Worm (Caenorhabditis elegans) whole organism, L3 larva: ENCODE measurements around the gene Y39A3A.3.

Experiments used
- R02D3.7 ChIP-seq: fragments of 150-350 bp; optimal IDR thresholded peaks from 2 replicates; lab custom pipeline; 2014; ENCODE audit warnings: missing biosample characterization, missing genetic modification characterization
- ama-1 ChIP-seq: fragments of 150-350 bp; optimal IDR thresholded peaks from 2 replicates; lab custom pipeline; 2018
- ceh-16 ChIP-seq: sonication (generic microtip); optimal IDR thresholded peaks from 2 replicates; lab custom pipeline; 2017; ENCODE audit warnings: missing biosample characterization, missing genetic modification characterization
- ceh-28 ChIP-seq: fragments of 150-350 bp; optimal IDR thresholded peaks from 2 replicates; lab custom pipeline; 2014; ENCODE audit warnings: missing biosample characterization, missing genetic modification reagents, missing genetic modification characterization
- ceh-82 ChIP-seq: fragments of 150-350 bp; optimal IDR thresholded peaks from 2 replicates; lab custom pipeline; 2014; ENCODE audit warnings: missing biosample characterization, missing genetic modification characterization
- ceh-9 ChIP-seq: sonication (generic microtip); optimal IDR thresholded peaks from 2 replicates; lab custom pipeline; 2018; ENCODE audit warnings: missing biosample characterization, missing genetic modification characterization
- daf-12 ChIP-seq: fragments of 150-350 bp; optimal IDR thresholded peaks from 2 replicates; lab custom pipeline; 2014; ENCODE audit warnings: missing biosample characterization, missing genetic modification reagents, missing genetic modification characterization
- egl-27 ChIP-seq: sonication (generic microtip); optimal IDR thresholded peaks from 4 replicates; lab custom pipeline; 2017; ENCODE audit warnings: missing biosample characterization, missing genetic modification reagents, missing genetic modification characterization
- egl-5 ChIP-seq: fragments of 150-350 bp; optimal IDR thresholded peaks from 2 replicates; lab custom pipeline; 2017; ENCODE audit warnings: missing biosample characterization, missing genetic modification reagents, missing genetic modification characterization, inconsistent platforms
- elt-1 ChIP-seq: fragments of 150-350 bp; optimal IDR thresholded peaks from 2 replicates; lab custom pipeline; 2014; ENCODE audit warnings: missing biosample characterization, missing genetic modification characterization
- elt-2 ChIP-seq: sonication (generic microtip); optimal IDR thresholded peaks from 2 replicates; lab custom pipeline; 2016; ENCODE audit warnings: missing genetic modification reagents, mild to moderate bottlenecking, missing genetic modification characterization, missing compliant biosample characterization
- elt-3 ChIP-seq, 3 experiments: fragments of 150-350 bp in 1 of 3; sonication (generic microtip) in 2 of 3; optimal IDR thresholded peaks; 2 replicates in 2 of 3; 4 replicates in 1 of 3; lab custom pipeline; 2014 to 2017; ENCODE audit warnings: missing biosample characterization in 3 of 3, missing genetic modification characterization in 3 of 3
- eor-1 ChIP-seq, 2 experiments: fragments of 150-350 bp; optimal IDR thresholded peaks; 2 replicates each; lab custom pipeline; 2014 to 2018; ENCODE audit warnings: missing biosample characterization in 2 of 2, missing genetic modification characterization in 2 of 2
- fkh-10 ChIP-seq: sonication (generic microtip); optimal IDR thresholded peaks from 2 replicates; lab custom pipeline; 2017; ENCODE audit warnings: missing biosample characterization, missing genetic modification reagents, missing genetic modification characterization
- fkh-2 ChIP-seq: fragments of 150-350 bp; optimal IDR thresholded peaks from 2 replicates; lab custom pipeline; 2014; ENCODE audit warnings: missing biosample characterization, missing genetic modification reagents, missing genetic modification characterization
- hmg-11 ChIP-seq: sonication (generic microtip); optimal IDR thresholded peaks from 2 replicates; lab custom pipeline; 2016; ENCODE audit warnings: missing genetic modification characterization, missing compliant biosample characterization
- lin-15B ChIP-seq: fragments of 150-350 bp; optimal IDR thresholded peaks from 2 replicates; lab custom pipeline; 2014; ENCODE audit warnings: missing biosample characterization, missing genetic modification characterization
- lin-39 ChIP-seq: fragments of 150-350 bp; optimal IDR thresholded peaks from 2 replicates; lab custom pipeline; 2018; ENCODE audit warnings: missing biosample characterization, missing genetic modification reagents, missing genetic modification characterization
- mdl-1 ChIP-seq: fragments of 150-350 bp; optimal IDR thresholded peaks from 2 replicates; lab custom pipeline; 2014; ENCODE audit warnings: missing biosample characterization, missing genetic modification characterization
- nhr-23 ChIP-seq: fragments of 150-350 bp; optimal IDR thresholded peaks from 2 replicates; lab custom pipeline; 2014; ENCODE audit warnings: missing biosample characterization, missing genetic modification reagents, missing genetic modification characterization
- nhr-237 ChIP-seq: fragments of 150-350 bp; optimal IDR thresholded peaks from 2 replicates; lab custom pipeline; 2014; ENCODE audit warnings: missing biosample characterization, missing genetic modification characterization
- nhr-25 ChIP-seq: sonication (generic microtip); optimal IDR thresholded peaks from 2 replicates; lab custom pipeline; 2017; ENCODE audit warnings: missing biosample characterization, missing genetic modification characterization
- nhr-43 ChIP-seq: sonication (generic microtip); optimal IDR thresholded peaks from 2 replicates; lab custom pipeline; 2016; ENCODE audit warnings: mild to moderate bottlenecking, missing genetic modification characterization, missing compliant biosample characterization; ENCODE audit not compliant: poor library complexity, severe bottlenecking
- nhr-76 ChIP-seq: fragments of 150-350 bp; sonication (generic microtip); optimal IDR thresholded peaks from 5 replicates; lab custom pipeline; 2014; ENCODE audit warnings: missing biosample characterization, missing genetic modification characterization
- nhr-77 ChIP-seq: fragments of 150-350 bp; optimal IDR thresholded peaks from 2 replicates; lab custom pipeline; 2014; ENCODE audit warnings: missing biosample characterization, missing genetic modification characterization
- pha-4 ChIP-seq: fragments of 150-350 bp; optimal IDR thresholded peaks from 2 replicates; lab custom pipeline; 2014; ENCODE audit warnings: missing biosample characterization, missing genetic modification reagents, missing genetic modification characterization
- pqm-1 ChIP-seq: fragments of 150-350 bp; optimal IDR thresholded peaks from 2 replicates; lab custom pipeline; 2017; ENCODE audit warnings: missing biosample characterization, missing genetic modification characterization, inconsistent platforms
- sea-2 ChIP-seq: fragments of 150-350 bp; sonication (generic microtip); optimal IDR thresholded peaks from 4 replicates; lab custom pipeline; 2014; ENCODE audit warnings: missing biosample characterization, missing genetic modification reagents, missing genetic modification characterization
- snpc-4 ChIP-seq: fragments of 150-350 bp; optimal IDR thresholded peaks from 2 replicates; lab custom pipeline; 2014; ENCODE audit warnings: missing biosample characterization, missing genetic modification characterization
- tbx-2 ChIP-seq: sonication (generic microtip); optimal IDR thresholded peaks from 2 replicates; lab custom pipeline; 2016; ENCODE audit warnings: mild to moderate bottlenecking, missing genetic modification characterization, missing compliant biosample characterization
- unc-62 ChIP-seq: fragments of 150-350 bp; sonication (generic microtip); optimal IDR thresholded peaks from 4 replicates; lab custom pipeline; 2014; ENCODE audit warnings: missing biosample characterization, missing genetic modification reagents, missing genetic modification characterization
- zag-1 ChIP-seq: fragments of 150-350 bp; optimal IDR thresholded peaks from 2 replicates; lab custom pipeline; 2014; ENCODE audit warnings: missing biosample characterization, missing genetic modification characterization
- ztf-11 ChIP-seq: fragments of 150-350 bp; optimal IDR thresholded peaks from 2 replicates; lab custom pipeline; 2014; ENCODE audit warnings: missing biosample characterization, missing genetic modification characterization
- ztf-4 ChIP-seq: fragments of 150-350 bp; optimal IDR thresholded peaks from 2 replicates; lab custom pipeline; 2014; ENCODE audit warnings: missing biosample characterization, missing genetic modification characterization

Y39A3A.3 gene

ce11 chrIII:2057570-2057969, 10.6 kb downstream of the Y39A3A.3 start, which contains the start of gene Y39A3A.2:
Gene Y39A3A.2, minus strand, starts transcription at chrIII:2057670.
- TF ChIP-seq elt-3 (tag; optimal IDR thresholded peaks at IDR 0.05; lab: Kevin White, UChicago) (no peak), nhr-77 (no peak), ceh-82 (no peak), ama-1 (lab: Kevin White, UChicago) (no peak), zag-1 (tag; lab: Kevin White, UChicago) (no peak), ztf-11 (tag; lab: Kevin White, UChicago) (no peak), elt-1 (no peak), lin-15B (tag; lab: Kevin White, UChicago) (no peak), nhr-237 (tag; lab: Kevin White, UChicago) (no peak), nhr-25 (no peak), fkh-2 (tag; lab: Kevin White, UChicago) (no peak), snpc-4 (no peak), mdl-1 (tag; lab: Kevin White, UChicago) (no peak), fkh-10 (GFP tag; lab: Kevin White, UChicago) (no peak)

- TF ChIP-seq nhr-237 (tag; lab: Kevin White, UChicago) = no peak
- TF ChIP-seq ceh-16 (tag; lab: Kevin White, UChicago) = no peak
- no peak for TF ChIP-seq elt-3 (tag; optimal IDR thresholded peaks at IDR 0.05; lab: Kevin White, UChicago)
- no peak for TF ChIP-seq snpc-4
- no peak for TF ChIP-seq nhr-76 (tag; lab: Kevin White, UChicago)
- TF ChIP-seq daf-12 = no peak
- TF ChIP-seq nhr-23 (tag; lab: Kevin White, UChicago) = no peak
- no peak for TF ChIP-seq nhr-77
- no peak for TF ChIP-seq hmg-11 (tag; lab: Kevin White, UChicago)
- no peak for TF ChIP-seq zag-1 (tag; lab: Kevin White, UChicago)
- no peak for TF ChIP-seq pqm-1 (tag; lab: Kevin White, UChicago)
- no peak for TF ChIP-seq pha-4 (tag; lab: Kevin White, UChicago)
- no peak for TF ChIP-seq tbx-2
- TF ChIP-seq ceh-9 (tag; lab: Kevin White, UChicago) = no peak
- TF ChIP-seq ztf-4 = no peak
- TF ChIP-seq nhr-43 (tag; lab: Kevin White, UChicago) = no peak
- no peak for TF ChIP-seq unc-62 (GFP tag; lab: Kevin White, UChicago)
Measured at ce11 chrIII:2054084-2054483, 14.1 kb downstream of the Y39A3A.3 start, which contains the start of gene M01E10.3. Gene M01E10.3, minus strand, starts transcription at chrIII:2054184.

ce11 chrIII:2053433-2053832, 14.7 kb downstream of the Y39A3A.3 start:
- TF ChIP-seq ceh-28 (tag; lab: Kevin White, UChicago) (no peak), elt-3 (tag; optimal IDR thresholded peaks at IDR 0.05; lab: Kevin White, UChicago) (peak in 1 of 3 experiments; percentile 45), hmg-11 (tag; lab: Kevin White, UChicago) (no peak), unc-62 (GFP tag; lab: Kevin White, UChicago) (no peak), nhr-25 (no peak), lin-39 (tag; lab: Kevin White, UChicago) (no peak), eor-1 (tag; optimal IDR thresholded peaks at IDR 0.05; lab: Kevin White, UChicago) (no peak), ama-1 (lab: Kevin White, UChicago) (no peak), ceh-16 (tag; lab: Kevin White, UChicago) (no peak), R02D3.7 (tag; lab: Kevin White, UChicago) (no peak), daf-12 (no peak), ztf-4 (no peak), elt-2 (tag; lab: Kevin White, UChicago) (peak; percentile 84), pqm-1 (tag; lab: Kevin White, UChicago) (peak; percentile 80), lin-15B (tag; lab: Kevin White, UChicago) (no peak), sea-2 (GFP tag; lab: Kevin White, UChicago) (no peak), egl-5 (tag; lab: Kevin White, UChicago) (no peak), mdl-1 (tag; lab: Kevin White, UChicago) (no peak)
- TF ChIP-seq, all 47 proteins: peak for 3

DNA sequence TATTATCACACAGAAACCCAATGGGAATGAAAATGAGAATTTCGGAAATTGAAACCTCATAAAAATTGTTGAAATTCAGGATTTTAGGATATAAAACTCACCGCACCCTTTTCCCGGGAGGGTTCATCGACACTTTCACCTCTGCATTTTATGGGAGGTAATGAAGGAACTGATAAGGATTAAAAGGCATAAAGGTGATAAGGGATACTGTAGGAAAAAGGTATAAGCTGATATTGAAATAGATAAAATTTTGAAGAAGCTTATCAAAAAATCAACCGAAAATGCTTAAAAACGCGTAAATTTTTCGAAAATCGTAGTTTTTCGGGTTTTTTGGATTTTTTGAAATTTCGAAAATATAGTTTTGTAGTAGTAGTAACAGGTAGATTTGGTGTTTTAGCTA, 17.7 kb downstream of the Y39A3A.3 start:
- TF ChIP-seq egl-27 (tag; lab: Kevin White, UChicago) (no peak), pqm-1 (tag; lab: Kevin White, UChicago) (peak; percentile 25), R02D3.7 (tag; lab: Kevin White, UChicago) (no peak), daf-12 (no peak), elt-2 (tag; lab: Kevin White, UChicago) (peak; percentile 76), ceh-28 (tag; lab: Kevin White, UChicago) (no peak), eor-1 (tag; optimal IDR thresholded peaks at IDR 0.05; lab: Kevin White, UChicago) (no peak), nhr-76 (tag; lab: Kevin White, UChicago) (no peak)
